Fruit fly (Drosophila melanogaster): Measurements from ENCODE around the gene boss.

boss gene

dm6 chr3R:26014262-26014833, 52.6 kb downstream of the boss start, which contains the start of gene Kaz-m1 (continued):
- TF ChIP-seq salm (tag; optimal IDR thresholded peaks at IDR 0.05) = peak; percentile 9
- no peak for TF ChIP-seq Lim3 (GFP tag; IDR thresholded peaks at IDR 0.05)
- TF ChIP-seq seq (GFP tag; IDR thresholded peaks at IDR 0.05) = no peak
- no peak for TF ChIP-seq CG31388 (GFP tag; optimal IDR thresholded peaks at IDR 0.05)
- TF ChIP-seq PHDP (tag; optimal IDR thresholded peaks at IDR 0.05) = peak; percentile 69
- 0 out of 2 replicates have a peak, but pooled peaks have one; percentile 14 for TF ChIP-seq E2f1 (GFP tag; IDR thresholded peaks at IDR 0.05)
- peak; percentile 56 for TF ChIP-seq Deaf1 (tag; optimal IDR thresholded peaks at IDR 0.05)
- peak; percentile 57 for TF ChIP-seq sug (tag; optimal IDR thresholded peaks at IDR 0.05)
- peak; percentile 32; the same call in 1 of the 2 replicates for TF ChIP-seq al (GFP tag; IDR thresholded peaks at IDR 0.05)
- TF ChIP-seq HmgZ (tag; optimal IDR thresholded peaks at IDR 0.05) = peak; percentile 39
- TF ChIP-seq CG32532 (GFP tag; IDR thresholded peaks at IDR 0.05) = peak; percentile 45; the same call in 1 of the 2 replicates
- no peak for TF ChIP-seq sd (tag; optimal IDR thresholded peaks at IDR 0.05)
- TF ChIP-seq fd3F (GFP tag; optimal IDR thresholded peaks at IDR 0.05) = peak; percentile 15
- TF ChIP-seq corto (GFP tag; optimal IDR thresholded peaks at IDR 0.05) = no peak
- TF ChIP-seq Ssrp (tag; optimal IDR thresholded peaks at IDR 0.05) = peak; percentile 57
- TF ChIP-seq slbo (GFP tag; IDR thresholded peaks at IDR 0.05) = peak; percentile 50; the same call in 1 of the 2 replicates
- peak in 1 of 2 experiments; percentile 78 for TF ChIP-seq bsh (GFP tag; optimal IDR thresholded peaks at IDR 0.05)
- peak; percentile 50 for TF ChIP-seq Dek (tag; optimal IDR thresholded peaks at IDR 0.05)
- TF ChIP-seq Bdp1 (GFP tag; optimal IDR thresholded peaks at IDR 0.05) = no peak
- TF ChIP-seq Taf1 (GFP tag; IDR thresholded peaks at IDR 0.05) = 0 out of 2 replicates have a peak, but pooled peaks have one; percentile 6
- no peak for TF ChIP-seq Usf (GFP tag; optimal IDR thresholded peaks at IDR 0.05)
- TF ChIP-seq CG8478 (optimal IDR thresholded peaks at IDR 0.05) = no peak
- peak; percentile 32 for TF ChIP-seq Nf-YC (tag; optimal IDR thresholded peaks at IDR 0.05)
- TF ChIP-seq zen2 (GFP tag; IDR thresholded peaks at IDR 0.05; ENCODE audit: partially characterized antibody) = no peak
- TF ChIP-seq dmrt99B (tag; optimal IDR thresholded peaks at IDR 0.05) = peak; percentile 58
- TF ChIP-seq prd (optimal IDR thresholded peaks at IDR 0.05) = no peak
- TF ChIP-seq prd (GFP tag; IDR thresholded peaks at IDR 0.05) = peak; percentile 58; the same call in 2 of the 3 replicates
- peak; percentile 62 for TF ChIP-seq Meics (GFP tag; optimal IDR thresholded peaks at IDR 0.05)
- peak; percentile 99 for TF ChIP-seq D19A (tag; optimal IDR thresholded peaks at IDR 0.05)
- TF ChIP-seq CG13775 (GFP tag; optimal IDR thresholded peaks at IDR 0.05) = peak; percentile 7
- no peak for TF ChIP-seq jumu (GFP tag; optimal IDR thresholded peaks at IDR 0.05)
- TF ChIP-seq CG30431 (GFP tag; optimal IDR thresholded peaks at IDR 0.05) = no peak
- TF ChIP-seq hbn (GFP tag; IDR thresholded peaks at IDR 0.05; ENCODE audit: partially characterized antibody) = no peak
- TF ChIP-seq CG31224 (GFP tag; IDR thresholded peaks at IDR 0.05) = no peak
- no peak for TF ChIP-seq vnd (GFP tag; IDR thresholded peaks at IDR 0.05; ENCODE audit: partially characterized antibody)
- TF ChIP-seq CG14014 (GFP tag; IDR thresholded peaks at IDR 0.05) = peak; percentile 35; the same call in 1 of the 2 replicates
- TF ChIP-seq zfh2 (GFP tag; optimal IDR thresholded peaks at IDR 0.05) = no peak
- TF ChIP-seq Hmr (GFP tag; optimal IDR thresholded peaks at IDR 0.05) = peak; percentile 49
- TF ChIP-seq GATAe (GFP tag; conservative IDR thresholded peaks at IDR 0.05) = peak; percentile 57
- TF ChIP-seq fd96Cb (tag; optimal IDR thresholded peaks at IDR 0.05) = peak; percentile 61
- TF ChIP-seq CG2678 (tag; optimal IDR thresholded peaks at IDR 0.05) = peak; percentile 81
- peak; percentile 18 for TF ChIP-seq kah (GFP tag; optimal IDR thresholded peaks at IDR 0.05)
- peak; percentile 21 for TF ChIP-seq CG13894 (tag; optimal IDR thresholded peaks at IDR 0.05)
- no peak for TF ChIP-seq hb (GFP tag; IDR thresholded peaks at IDR 0.05; ENCODE audit: partially characterized antibody)
- peak; percentile 1 for TF ChIP-seq CG6765 (GFP tag; optimal IDR thresholded peaks at IDR 0.05)
- TF ChIP-seq trem (tag; optimal IDR thresholded peaks at IDR 0.05) = peak; percentile 53
- TF ChIP-seq CG6813 (GFP tag; optimal IDR thresholded peaks at IDR 0.05) = peak; percentile 16
- TF ChIP-seq CG9437 (GFP tag; optimal IDR thresholded peaks at IDR 0.05) = peak; percentile 42
- peak; percentile 43 for TF ChIP-seq BtbVII (GFP tag; optimal IDR thresholded peaks at IDR 0.05)
